Fruit fly (Drosophila melanogaster) ovary, adult (tissue): ENCODE results near the gene Dref.

Experiments
- CG17801 ChIP-seq: fragments of 200-800 bp; optimal IDR thresholded peaks from 2 replicates; lab custom pipeline; 2019; ENCODE audit warnings: missing biosample characterization, mild to moderate bottlenecking, missing genetic modification characterization, moderate library complexity; ENCODE audit not compliant: partially characterized antibody

Gene Dref

dm6 chr2L:9966983-9967737, at the start of gene Dref, which contains the start of gene RpL13:
Gene Dref, minus strand, starts transcription at chr2L:9967229.
Gene RpL13, plus strand, starts transcription at chr2L:9967313.
- TF ChIP-seq CG17801 (GFP tag; lab: Kevin White, UChicago): peak; percentile 93

DNA sequence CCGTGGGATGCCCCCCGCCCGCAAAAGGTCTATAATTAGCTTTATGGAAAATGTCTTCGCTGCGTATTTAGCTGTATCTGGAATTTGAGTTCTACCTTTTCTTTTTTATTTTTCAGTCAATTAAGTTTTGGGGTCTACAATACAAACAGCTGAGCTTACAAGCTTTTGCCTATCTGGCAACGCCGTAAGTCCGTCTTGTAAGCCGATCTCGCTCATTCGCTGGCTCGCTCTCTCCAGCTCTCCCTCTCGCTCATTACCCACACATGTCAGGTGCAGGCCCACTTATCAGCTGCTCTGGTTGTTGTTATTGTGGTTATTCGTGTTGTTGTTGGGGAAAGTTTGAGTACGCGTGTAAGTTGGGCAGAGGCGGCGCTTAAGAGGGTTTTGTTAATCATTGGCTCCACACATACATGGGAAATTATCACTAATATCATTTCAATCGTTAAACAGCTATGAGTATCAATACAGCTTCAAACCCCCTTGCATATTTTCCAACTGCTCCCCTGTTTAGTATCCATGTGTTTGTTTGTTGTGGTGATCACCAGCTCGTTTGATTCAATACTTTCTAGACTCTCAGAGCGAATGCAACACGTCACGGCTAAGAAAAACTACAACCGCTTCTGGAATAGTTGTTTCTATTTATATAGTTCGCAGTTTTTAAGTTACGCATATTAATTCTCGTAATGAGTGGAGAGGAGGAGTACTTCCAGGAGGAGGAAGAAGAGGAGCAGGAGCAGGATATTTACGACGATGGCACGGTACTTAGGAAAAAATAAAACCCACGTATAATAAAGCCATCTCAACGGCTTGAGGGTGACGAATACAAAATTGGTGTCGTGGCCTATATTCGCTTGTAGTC, 43.0 kb upstream of the Dref start:
- peak; percentile 98 for TF ChIP-seq CG17801 (GFP tag; lab: Kevin White, UChicago)

DNA sequence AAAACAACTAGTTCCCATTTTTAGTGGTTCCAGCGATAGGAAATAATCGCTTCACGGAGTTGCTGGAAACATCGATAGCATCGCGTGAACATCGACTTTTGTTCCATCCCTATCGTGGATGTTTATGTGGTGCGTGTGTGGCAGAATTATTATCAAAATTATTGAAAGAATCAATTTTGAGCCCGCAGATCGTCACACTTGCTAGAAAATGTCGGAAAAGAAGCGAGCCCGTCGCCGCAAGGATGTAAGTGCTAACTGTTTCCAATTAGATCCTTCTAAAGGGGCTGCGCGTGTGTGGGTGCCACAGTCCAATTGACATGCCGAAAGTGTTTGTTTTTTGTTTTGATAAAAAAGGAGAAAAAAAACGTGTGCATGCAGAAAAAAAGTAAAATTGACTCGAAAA, 42.3 kb upstream of the Dref start, which contains the start of gene Trp1:
Gene Trp1 (plus strand): TSS at position 89 of the 403 bp plus-strand sequence.
- peak; percentile 47 for TF ChIP-seq CG17801 (GFP tag; lab: Kevin White, UChicago)

- TF ChIP-seq CG17801 (GFP tag; lab: Kevin White, UChicago): no peak
Measured at dm6 chr2L:10004574-10004973, 37.5 kb upstream of the Dref start.

dm6 chr2L:10003593-10003992, 36.6 kb upstream of the Dref start, which contains the start of gene Ndf:
Gene Ndf, plus strand, starts transcription at chr2L:10003832.
- peak; percentile 63 for TF ChIP-seq CG17801 (GFP tag; lab: Kevin White, UChicago)

- peak; percentile 50 for TF ChIP-seq CG17801 (GFP tag; lab: Kevin White, UChicago)
Measured at dm6 chr2L:10002408-10003358, 35.7 kb upstream of the Dref start, which contains the start of the genes CG31875 and SoYb. Gene CG31875, minus strand, starts transcription at chr2L:10002736. Gene SoYb, minus strand, starts transcription at chr2L:10002736.

- TF ChIP-seq CG17801 (GFP tag; lab: Kevin White, UChicago): no peak
Measured at dm6 chr2L:9996553-9996952, 29.5 kb upstream of the Dref start.

DNA sequence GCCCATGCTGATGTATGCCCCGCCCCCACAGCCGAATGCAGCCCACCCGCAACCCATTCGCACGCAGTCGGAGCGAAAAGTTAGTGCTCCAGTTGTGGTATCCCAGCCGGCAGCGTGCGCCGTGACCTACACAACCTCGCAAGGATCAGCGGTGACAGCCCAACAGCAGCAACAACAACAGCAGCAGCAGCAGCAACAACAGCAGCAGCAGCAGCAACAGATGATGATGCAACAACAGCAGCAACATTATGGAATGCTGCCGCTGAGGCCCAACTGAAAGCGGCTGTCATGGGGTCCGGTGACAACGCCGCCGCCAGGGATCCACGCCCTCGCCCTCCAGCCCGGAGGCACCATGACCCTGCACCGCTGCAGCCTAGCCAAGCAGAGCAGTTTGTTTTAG, 27.4 kb upstream of the Dref start:
- TF ChIP-seq CG17801 (GFP tag; lab: Kevin White, UChicago): no peak

DNA sequence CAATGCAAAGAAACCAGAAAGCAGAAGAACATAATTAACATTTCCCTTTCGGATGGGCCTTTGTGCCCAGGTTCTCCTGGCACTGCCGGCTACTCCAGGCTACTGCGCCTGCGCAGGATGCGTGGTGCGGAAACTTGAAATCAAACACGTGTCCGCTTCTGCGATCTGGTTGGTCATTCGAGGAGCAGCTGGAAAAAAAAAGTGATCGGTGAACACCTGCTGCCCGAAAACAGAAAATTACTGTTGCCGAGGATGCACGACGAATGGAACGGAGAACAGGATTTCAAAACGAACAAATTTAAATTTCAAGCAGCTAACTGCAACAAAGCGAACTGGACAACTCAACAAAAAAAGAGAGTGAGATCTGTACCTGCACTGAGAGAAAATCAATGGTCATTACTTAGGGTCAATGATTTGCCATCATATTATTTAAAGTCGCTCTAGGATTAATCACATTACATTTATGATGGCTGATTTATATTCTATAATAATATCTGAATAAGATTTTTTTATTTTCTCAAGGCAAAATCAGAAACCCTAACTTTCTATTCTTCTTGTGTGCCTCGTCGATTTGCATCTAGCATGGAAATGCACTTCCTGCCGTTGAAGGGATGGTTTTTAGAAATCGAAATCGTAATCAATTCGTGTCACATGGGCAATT, 22.9 kb upstream of the Dref start:
- TF ChIP-seq CG17801 (GFP tag; lab: Kevin White, UChicago): no peak

DNA sequence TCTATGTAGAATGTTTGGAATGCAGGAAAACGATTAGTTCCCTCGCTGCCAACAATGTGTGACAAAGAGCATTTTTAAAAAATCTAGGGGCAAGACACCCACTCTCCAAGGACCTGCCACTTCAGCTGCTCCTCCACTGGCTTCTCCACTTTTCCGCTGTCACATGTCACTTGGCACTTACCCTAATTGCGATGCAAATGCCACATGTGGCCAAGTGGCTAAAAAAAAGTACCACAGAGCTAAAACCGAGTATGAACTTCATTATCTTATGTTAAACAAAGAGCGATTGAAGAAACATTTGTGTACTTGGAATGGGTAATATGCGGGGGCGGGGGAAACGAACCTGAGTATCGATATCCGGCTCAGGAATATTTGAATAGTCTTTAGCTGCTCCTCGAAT, 22.2 kb upstream of the Dref start:
- no peak for TF ChIP-seq CG17801 (GFP tag; lab: Kevin White, UChicago)

- no peak for TF ChIP-seq CG17801 (GFP tag; lab: Kevin White, UChicago)
Measured at dm6 chr2L:9988201-9988990, 21.4 kb upstream of the Dref start.

- TF ChIP-seq CG17801 (GFP tag; lab: Kevin White, UChicago): peak; percentile 80
Measured at dm6 chr2L:9986402-9987350, 19.6 kb upstream of the Dref start.
